Fruit fly (Drosophila melanogaster) whole organism: ENCODE measurements around the gene CG43163.

Experiments used
- CG8478 ChIP-seq: fragments of >200 bp; optimal IDR thresholded peaks from 2 replicates; lab custom pipeline; 2018; ENCODE audit warnings: inconsistent platforms
- Dll ChIP-seq: fragments of >200 bp; optimal IDR thresholded peaks from 2 replicates; lab custom pipeline; 2017
- EcR ChIP-seq, 2 experiments: fragments of >200 bp; optimal IDR thresholded peaks; 2 replicates each; lab custom pipeline; 2017; ENCODE audit warnings: missing biosample characterization in 2 of 2, missing genetic modification characterization in 2 of 2, missing genetic modification reagents in 2 of 2
- pan ChIP-seq: fragments of >200 bp; optimal IDR thresholded peaks from 2 replicates; lab custom pipeline; 2017
- psq ChIP-seq: fragments of >200 bp; optimal IDR thresholded peaks from 2 replicates; lab custom pipeline; 2017
- usp ChIP-seq: fragments of >200 bp; optimal IDR thresholded peaks from 2 replicates; lab custom pipeline; 2017; ENCODE audit warnings: missing biosample characterization, missing genetic modification characterization, mixed read lengths

Gene CG43163

DNA sequence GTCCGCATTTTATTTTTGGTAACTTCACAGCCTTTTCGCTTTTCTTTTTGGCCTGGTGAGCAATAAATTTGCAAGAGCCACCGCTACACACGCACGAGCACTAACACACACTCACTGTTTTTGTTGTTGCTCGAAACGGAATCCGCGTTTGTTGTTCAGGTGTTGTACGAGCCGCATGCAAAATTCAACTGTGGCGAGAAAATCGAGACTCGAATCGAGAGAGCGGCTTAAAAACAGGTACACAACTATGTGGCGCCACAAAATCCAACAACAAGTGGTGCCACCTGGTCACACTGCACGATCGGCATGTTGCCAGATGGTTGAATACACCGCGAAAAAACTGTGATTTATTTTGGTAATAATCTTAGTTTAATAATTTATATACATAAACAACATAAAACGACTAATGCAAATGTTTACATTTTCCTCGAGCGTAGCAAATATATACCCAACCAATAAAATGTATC is at the start of gene CG43163:
Gene CG43163, minus strand, starts transcription at position 172 of the 467 bp plus-strand sequence.
- no peak for TF ChIP-seq CG8478
- no peak for TF ChIP-seq pan (lab: Kevin White, UChicago)
- TF ChIP-seq usp (GFP tag; lab: Kevin White, UChicago), result no peak
- no peak for TF ChIP-seq psq
- TF ChIP-seq EcR (GFP tag; optimal IDR thresholded peaks at IDR 0.05; lab: Kevin White, UChicago), result no peak

DNA sequence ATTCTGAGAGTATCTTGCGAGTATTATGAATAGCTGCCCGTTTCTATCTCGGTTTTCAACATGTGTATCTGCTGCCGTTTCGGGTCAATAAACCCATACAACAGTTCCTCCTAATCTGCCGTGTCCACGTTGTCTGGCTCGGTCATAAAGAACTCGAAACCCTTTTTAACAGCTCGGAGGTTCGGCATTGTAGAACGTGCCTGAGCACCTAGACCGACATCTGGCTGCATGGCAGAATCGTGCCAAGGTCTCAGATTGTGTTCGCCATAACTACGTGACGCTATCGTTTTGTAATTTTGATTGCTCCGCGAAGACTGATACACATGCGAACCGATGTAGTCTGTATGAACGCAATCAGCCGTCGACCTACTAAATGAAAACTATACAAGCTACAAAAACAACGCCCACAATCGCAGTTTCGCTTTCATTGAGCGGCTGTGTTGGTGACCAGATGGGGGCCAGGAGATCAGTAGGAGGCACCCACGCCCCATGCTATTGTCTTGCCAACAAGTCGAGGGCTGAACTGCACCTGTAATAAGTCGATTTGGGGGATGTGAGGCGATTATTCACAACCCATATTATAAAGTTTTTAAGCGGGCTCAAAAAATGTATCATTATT is 47.2 kb upstream of the CG43163 start:
- peak in 1 of 2 experiments; percentile 53 for TF ChIP-seq EcR (GFP tag; optimal IDR thresholded peaks at IDR 0.05; lab: Kevin White, UChicago)
- no peak for TF ChIP-seq psq

DNA sequence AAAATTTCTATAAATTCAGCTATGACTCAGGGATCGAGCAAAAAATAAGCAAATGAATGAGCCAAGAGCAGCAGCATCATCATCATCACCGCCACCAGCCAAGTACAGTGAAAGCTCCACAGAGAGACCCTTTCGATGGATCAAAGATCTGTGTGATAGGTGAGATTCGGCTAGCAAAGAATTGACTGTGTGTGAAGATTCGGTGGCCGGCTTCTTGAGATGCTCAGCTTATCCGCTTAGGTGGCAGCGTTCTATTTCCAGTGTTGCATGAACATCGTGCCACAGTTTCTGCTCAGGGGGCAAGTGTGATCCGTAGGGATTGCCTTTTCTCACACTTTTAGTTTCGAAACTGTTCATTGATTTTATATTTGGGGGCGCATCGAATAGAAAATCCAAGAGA is 46.2 kb upstream of the CG43163 start:
- TF ChIP-seq CG8478 (no peak), psq (no peak), usp (GFP tag; lab: Kevin White, UChicago) (no peak), EcR (GFP tag; optimal IDR thresholded peaks at IDR 0.05; lab: Kevin White, UChicago) (no peak), Dll (no peak), pan (lab: Kevin White, UChicago) (no peak)

DNA sequence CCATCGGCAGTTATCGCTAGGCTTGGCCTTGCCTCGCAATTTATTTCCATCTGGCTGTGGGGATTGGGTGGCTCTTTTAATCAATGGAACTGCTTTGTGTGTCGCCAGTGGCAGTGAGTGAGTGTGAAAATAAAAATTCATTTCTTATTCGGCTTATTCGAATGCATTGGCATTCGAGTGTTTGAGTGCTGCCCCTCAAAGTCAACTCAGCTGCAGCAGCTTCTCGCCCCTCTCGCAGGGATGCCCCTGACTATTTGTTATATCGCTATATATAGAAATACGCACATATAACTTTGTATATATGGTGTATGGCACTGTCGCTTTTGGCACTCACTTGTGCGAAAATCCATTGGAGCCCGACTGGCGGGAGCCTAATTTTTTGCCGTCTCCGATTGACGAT is 43.9 kb upstream of the CG43163 start:
- TF ChIP-seq CG8478, result no peak
- no peak for TF ChIP-seq Dll
- no peak for TF ChIP-seq EcR (GFP tag; optimal IDR thresholded peaks at IDR 0.05; lab: Kevin White, UChicago)
- TF ChIP-seq psq, result no peak
- no peak for TF ChIP-seq pan (lab: Kevin White, UChicago)
- TF ChIP-seq usp (GFP tag; lab: Kevin White, UChicago), result no peak

DNA sequence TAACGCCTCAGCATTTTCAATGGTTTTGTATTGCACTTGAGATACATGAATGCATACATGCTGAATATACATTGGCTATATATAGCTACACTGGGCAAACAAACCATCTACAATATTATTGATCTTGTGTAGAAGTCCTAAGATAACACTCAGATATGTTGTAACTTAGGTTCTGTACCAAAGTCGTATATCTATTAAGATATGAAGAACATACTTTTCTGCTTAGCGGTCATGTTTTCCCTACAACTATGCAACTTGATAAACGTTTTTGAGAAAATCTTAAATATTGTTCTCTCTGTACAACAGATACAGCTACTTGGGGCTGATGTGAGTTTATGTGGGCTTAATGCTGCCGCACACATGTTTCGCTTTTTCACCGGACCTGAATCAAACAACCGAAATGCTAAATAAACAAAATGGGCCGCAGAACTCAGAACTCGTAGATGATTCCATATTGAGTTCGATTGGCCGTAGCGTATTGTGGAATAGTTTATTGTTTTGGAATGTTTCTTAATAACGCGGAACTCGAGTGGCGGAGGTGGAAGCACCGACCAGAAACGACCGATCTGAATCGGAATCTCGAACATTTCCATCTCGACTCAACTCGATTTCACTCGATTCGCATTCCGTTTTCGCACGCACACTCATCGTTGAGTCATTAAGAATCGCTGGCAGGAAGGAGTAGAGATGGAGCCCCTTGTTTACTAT is 42.4 kb upstream of the CG43163 start:
- TF ChIP-seq Dll (no peak), pan (lab: Kevin White, UChicago) (no peak), psq (no peak), CG8478 (no peak), usp (GFP tag; lab: Kevin White, UChicago) (no peak), EcR (GFP tag; optimal IDR thresholded peaks at IDR 0.05; lab: Kevin White, UChicago) (no peak)

DNA sequence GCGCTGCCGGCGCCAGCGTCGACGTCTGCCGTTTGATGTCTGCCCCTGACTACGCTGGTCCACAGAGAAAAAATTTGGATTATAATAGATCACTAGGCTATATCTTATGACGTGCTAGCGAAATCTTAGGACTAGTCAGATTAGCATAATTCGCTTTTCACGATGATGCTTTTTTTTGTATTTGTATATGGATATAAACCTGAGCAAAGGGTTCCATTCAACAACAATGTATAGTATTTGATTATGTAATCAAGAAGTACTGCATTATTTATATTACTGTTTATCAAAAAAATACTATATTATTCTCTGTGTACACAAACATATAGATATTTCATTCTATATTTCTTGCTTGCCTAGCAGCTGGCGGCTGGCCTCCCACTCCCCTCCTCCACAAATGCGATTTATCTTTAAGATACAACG is 40.2 kb upstream of the CG43163 start:
- no peak for TF ChIP-seq CG8478
- TF ChIP-seq Dll, result no peak
- TF ChIP-seq pan (lab: Kevin White, UChicago), result no peak
- no peak for TF ChIP-seq psq
- TF ChIP-seq usp (GFP tag; lab: Kevin White, UChicago), result no peak
- no peak for TF ChIP-seq EcR (GFP tag; optimal IDR thresholded peaks at IDR 0.05; lab: Kevin White, UChicago)

DNA sequence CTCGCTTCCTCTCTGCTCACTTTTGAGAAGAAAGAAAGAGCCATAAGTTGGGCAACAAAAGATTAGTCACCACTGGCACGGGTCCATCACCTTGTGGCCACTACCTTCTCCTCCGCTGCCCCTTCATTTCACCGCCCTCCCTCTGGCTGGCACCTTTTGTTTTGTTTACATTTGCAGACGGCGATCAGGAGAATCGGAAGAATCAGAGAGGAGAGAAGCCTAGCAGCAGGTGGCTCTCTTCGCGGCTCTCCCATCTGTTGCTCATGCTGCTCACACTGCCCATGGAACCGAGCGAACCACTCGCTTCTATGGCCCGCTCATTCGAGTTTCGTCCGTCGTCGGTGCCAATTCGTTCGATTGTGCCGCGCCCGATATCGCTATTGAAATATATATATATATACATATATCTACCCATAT is 39.4 kb upstream of the CG43163 start:
- no peak for TF ChIP-seq pan (lab: Kevin White, UChicago)
- peak; percentile 44 to 60 for TF ChIP-seq EcR (GFP tag; optimal IDR thresholded peaks at IDR 0.05; lab: Kevin White, UChicago)

DNA sequence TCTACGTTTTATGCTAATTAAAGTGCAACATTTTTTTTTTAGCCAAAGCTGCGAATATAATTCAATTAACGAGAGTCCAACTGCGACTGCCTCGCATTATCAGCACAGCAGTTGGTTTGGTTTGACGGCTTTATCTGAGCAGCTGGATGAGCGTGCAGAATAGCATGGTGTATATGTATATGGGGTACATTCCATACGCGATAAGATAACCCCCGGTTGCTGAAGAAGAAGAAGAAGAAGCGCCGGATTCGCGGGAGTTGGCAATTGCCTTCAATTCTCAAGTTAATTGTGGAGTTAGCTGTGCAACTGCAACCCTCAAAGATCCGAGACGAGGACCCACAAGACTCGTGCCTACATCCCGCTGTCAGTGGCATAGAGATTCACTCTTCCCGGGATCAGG is 38.5 kb upstream of the CG43163 start:
- TF ChIP-seq Dll, result no peak
- TF ChIP-seq CG8478, result no peak
- no peak for TF ChIP-seq usp (GFP tag; lab: Kevin White, UChicago)
- TF ChIP-seq pan (lab: Kevin White, UChicago), result no peak
- no peak for TF ChIP-seq psq
- no peak for TF ChIP-seq EcR (GFP tag; optimal IDR thresholded peaks at IDR 0.05; lab: Kevin White, UChicago)

DNA sequence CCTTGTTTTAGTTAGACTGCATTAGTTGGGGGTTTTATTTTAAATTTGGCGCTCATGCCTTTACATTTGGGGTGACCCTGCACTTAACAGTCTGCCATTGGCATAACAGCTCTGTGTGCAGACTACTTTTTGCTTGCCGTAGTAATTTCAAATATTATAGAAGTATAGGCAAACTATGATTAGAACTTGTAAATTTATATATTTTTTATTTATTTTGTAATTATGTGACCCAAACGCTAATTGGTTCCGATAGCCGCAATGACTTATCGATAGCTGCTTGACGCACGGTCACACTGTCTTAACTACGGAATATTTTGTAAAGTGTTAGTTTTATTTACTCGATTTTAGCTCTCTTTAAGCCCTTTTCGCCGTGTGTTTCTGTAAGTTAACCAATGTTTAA is 37.8 kb upstream of the CG43163 start, which contains the start of gene rhea:
Gene rhea, plus strand, starts transcription at position 292 of the 400 bp plus-strand sequence.
- TF ChIP-seq usp (GFP tag; lab: Kevin White, UChicago), result no peak
- TF ChIP-seq Dll, result no peak
- TF ChIP-seq EcR (GFP tag; optimal IDR thresholded peaks at IDR 0.05; lab: Kevin White, UChicago), result no peak
- TF ChIP-seq CG8478, result no peak
- no peak for TF ChIP-seq psq

DNA sequence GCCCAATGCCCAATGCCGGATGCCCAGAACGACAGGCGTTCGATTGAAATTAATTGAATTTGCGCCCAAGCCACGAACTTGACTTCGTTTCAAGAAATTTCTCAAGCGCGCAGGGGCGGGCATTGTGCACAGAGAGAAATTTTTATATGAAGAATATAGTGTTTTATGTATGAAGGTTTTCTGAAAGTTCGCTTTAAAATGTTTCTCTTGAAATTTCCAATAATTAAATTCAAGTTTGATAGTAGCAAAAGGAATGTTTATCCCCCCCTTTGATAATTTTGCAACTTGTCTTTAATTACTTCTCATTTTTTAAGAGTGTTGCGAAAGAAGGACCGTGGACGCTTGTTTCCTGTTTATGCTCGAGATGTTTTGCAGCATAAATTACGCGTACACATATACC is 36.9 kb upstream of the CG43163 start:
- TF ChIP-seq psq (no peak), CG8478 (no peak), usp (GFP tag; lab: Kevin White, UChicago) (no peak), EcR (GFP tag; optimal IDR thresholded peaks at IDR 0.05; lab: Kevin White, UChicago) (no peak), pan (lab: Kevin White, UChicago) (no peak), Dll (no peak)

DNA sequence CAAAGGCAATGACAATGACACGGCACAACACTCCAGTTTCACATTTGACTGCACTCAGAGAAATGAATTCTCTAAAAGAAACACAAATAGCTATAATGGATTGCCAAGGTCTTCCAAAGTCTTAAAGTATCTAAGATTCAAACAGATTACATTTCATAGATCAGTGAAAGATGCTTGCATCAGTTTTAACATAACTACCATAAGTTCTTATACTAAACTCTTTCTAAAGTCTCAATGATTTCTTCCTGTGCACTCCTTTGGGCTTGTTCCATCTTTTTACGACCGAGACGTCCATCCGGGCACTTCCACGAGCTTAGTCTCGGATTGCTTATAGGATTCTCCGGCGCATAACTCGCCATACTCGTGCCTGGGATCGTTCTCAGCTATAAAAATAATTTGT is 35.3 kb upstream of the CG43163 start:
- TF ChIP-seq Dll (no peak), CG8478 (no peak), usp (GFP tag; lab: Kevin White, UChicago) (no peak), EcR (GFP tag; optimal IDR thresholded peaks at IDR 0.05; lab: Kevin White, UChicago) (no peak), pan (lab: Kevin White, UChicago) (no peak), psq (no peak)

DNA sequence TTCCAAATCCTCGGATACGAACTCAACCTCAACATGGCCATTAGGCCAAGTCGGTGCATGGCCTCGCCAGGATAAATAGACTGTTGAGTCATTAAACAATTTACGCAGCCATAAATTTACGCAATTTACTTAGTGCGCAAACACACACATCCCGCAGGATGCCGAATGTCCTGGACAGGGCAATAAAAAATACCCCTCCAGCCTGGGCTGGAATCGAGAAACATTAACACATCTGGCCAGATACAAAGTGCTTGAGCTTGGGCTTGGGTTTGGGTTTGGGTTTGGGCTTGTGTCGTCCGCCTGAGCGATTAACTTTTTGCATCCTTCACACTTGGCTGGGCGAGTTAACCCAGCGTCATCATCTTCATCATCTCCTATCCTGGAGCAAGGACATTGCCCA is 34.7 kb upstream of the CG43163 start:
- TF ChIP-seq pan (lab: Kevin White, UChicago) (no peak), Dll (no peak), CG8478 (no peak), EcR (GFP tag; optimal IDR thresholded peaks at IDR 0.05; lab: Kevin White, UChicago) (no peak), psq (no peak), usp (GFP tag; lab: Kevin White, UChicago) (no peak)

DNA sequence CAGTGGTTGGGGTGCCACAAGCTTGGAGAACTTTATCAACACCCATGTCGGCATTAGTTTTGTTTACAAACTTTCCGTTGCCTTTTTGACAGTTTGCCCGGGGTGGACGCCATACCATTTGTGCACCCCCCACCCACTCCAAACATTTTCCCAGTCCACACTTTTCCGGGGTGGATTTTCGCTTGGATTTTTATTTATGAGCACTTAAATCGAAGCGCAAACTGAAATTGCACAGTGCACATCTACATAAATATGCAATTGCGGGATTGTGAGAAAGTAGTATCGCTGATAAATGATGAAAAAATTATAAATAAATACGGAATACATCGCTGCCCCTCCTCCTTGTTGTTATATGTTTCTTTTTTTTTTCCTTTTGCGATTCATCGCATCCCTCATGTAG is 33.6 kb upstream of the CG43163 start:
- TF ChIP-seq psq (no peak), Dll (no peak), usp (GFP tag; lab: Kevin White, UChicago) (no peak), EcR (GFP tag; optimal IDR thresholded peaks at IDR 0.05; lab: Kevin White, UChicago) (no peak), pan (lab: Kevin White, UChicago) (no peak), CG8478 (no peak)
